Comparison of ENCODE assay signal across 3 worm cellular contexts in the genomic region with DNA sequence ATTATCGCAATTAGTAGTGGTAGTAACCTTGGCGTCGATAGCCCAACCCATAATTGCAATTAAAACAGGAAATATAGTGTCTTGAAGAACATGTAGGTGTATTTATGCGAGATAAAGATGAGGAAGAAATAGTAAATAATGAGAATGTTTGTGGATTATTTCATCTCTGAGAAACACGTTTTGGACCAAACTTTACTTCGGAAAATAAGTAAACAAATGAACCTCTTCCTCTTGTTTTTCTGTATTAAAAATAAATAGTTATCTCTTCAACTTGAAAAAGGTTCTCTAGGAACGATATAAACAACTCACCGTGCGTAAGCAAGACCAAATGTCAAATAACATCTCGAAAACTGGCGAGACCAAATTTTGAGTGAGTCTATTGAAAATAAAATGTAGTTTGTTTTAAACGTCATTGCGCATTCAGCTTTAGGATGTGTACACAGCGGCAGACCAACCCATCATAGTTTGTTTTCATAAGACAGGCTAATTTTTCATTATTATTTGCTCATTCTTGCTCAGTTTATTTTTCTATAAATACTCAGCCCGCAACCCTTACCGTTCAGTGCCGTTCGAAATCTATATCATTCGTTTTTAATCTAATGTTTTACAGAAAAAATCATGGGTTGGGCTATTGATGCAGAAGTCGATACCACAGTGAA.
TF ChIP-seq lines count a peak whose summit lies in the region.

A gene (minus strand): TSS at position 51 of the 659 bp plus-strand sequence.
A gene (plus strand): TSS at position 609 of the 659 bp plus-strand sequence.

TF ChIP-seq in whole organism, L1 larva, 84 proteins besides CTCF, POLR2A, EP300 and RAD21:
- TF ChIP-seq pax-3 (tag; optimal IDR thresholded peaks at IDR 0.05; lab: Kevin White, UChicago) = no peak
- no peak for TF ChIP-seq egl-27 (tag; optimal IDR thresholded peaks at IDR 0.05; lab: Kevin White, UChicago)
- no peak for TF ChIP-seq xbp-1 (tag; optimal IDR thresholded peaks at IDR 0.05; lab: Kevin White, UChicago)
- TF ChIP-seq fkh-8 (tag; optimal IDR thresholded peaks at IDR 0.05; lab: Kevin White, UChicago) = no peak
- TF ChIP-seq nhr-19 (GFP tag; conservative IDR thresholded peaks at IDR 0.05; lab: Robert Waterston, UW) = no peak
- no peak for TF ChIP-seq blmp-1 (tag; optimal IDR thresholded peaks at IDR 0.05; lab: Kevin White, UChicago)
- no peak for TF ChIP-seq nhr-71 (tag; optimal IDR thresholded peaks at IDR 0.05; lab: Kevin White, UChicago)
- TF ChIP-seq nhr-77 (tag; optimal IDR thresholded peaks at IDR 0.05; lab: Kevin White, UChicago) = peak; percentile 8
- TF ChIP-seq nhr-20 (tag; optimal IDR thresholded peaks at IDR 0.05; lab: Kevin White, UChicago) = peak; percentile 47
- TF ChIP-seq unc-98 (GFP tag; IDR thresholded peaks at IDR 0.05; lab: Robert Waterston, UW) = no peak
- TF ChIP-seq hlh-4 (tag; optimal IDR thresholded peaks at IDR 0.05; lab: Kevin White, UChicago) = no peak
- TF ChIP-seq ets-5 (GFP tag; IDR thresholded peaks at IDR 0.05; lab: Robert Waterston, UW) = no peak
- no peak for TF ChIP-seq rnt-1 (tag; optimal IDR thresholded peaks at IDR 0.05; lab: Kevin White, UChicago)

TF ChIP-seq in whole organism, L3 larva, 47 proteins besides CTCF, POLR2A, EP300 and RAD21:
- TF ChIP-seq egl-5 (tag; optimal IDR thresholded peaks at IDR 0.05; lab: Kevin White, UChicago) = no peak
- peak; percentile 95 for TF ChIP-seq pha-4 (tag; optimal IDR thresholded peaks at IDR 0.05; lab: Kevin White, UChicago)

TF ChIP-seq in whole organism, L4 larva, 104 proteins besides CTCF, POLR2A, EP300 and RAD21:
- TF ChIP-seq D1046.2 (GFP tag; IDR thresholded peaks at IDR 0.05; lab: Robert Waterston, UW) (no peak), pha-4 (GFP tag; IDR thresholded peaks at IDR 0.05; lab: Robert Waterston, UW) (no peak), pha-4 (tag; optimal IDR thresholded peaks at IDR 0.05; lab: Kevin White, UChicago) (peak; percentile 27)
